Fruit fly (Drosophila melanogaster) whole organism, embryonic: ENCODE results near the gene Sec8.
A peak's percentile ranks its signal among the peaks of the same experiment; 100 is the strongest.

Source experiments
- Atf-2 ChIP-seq: fragments of 200-800 bp; sonication (Bioruptor generic); optimal IDR thresholded peaks from 2 replicates; lab custom pipeline; 2016; ENCODE audit warnings: missing biosample characterization, missing genetic modification characterization
- Atf3 ChIP-seq: fragments of 200-800 bp; sonication (Bioruptor generic); optimal IDR thresholded peaks from 3 replicates; lab custom pipeline; 2016; ENCODE audit warnings: missing biosample characterization, missing genetic modification characterization
- B-H2 ChIP-seq: fragments of 200-800 bp; sonication (Bioruptor generic); optimal IDR thresholded peaks from 2 replicates; lab custom pipeline; 2018; ENCODE audit warnings: missing biosample characterization, mild to moderate bottlenecking, missing genetic modification characterization
- CG10366 ChIP-seq: fragments of 200-800 bp; sonication (Bioruptor generic); IDR thresholded peaks from 2 replicates; pipeline ENCODE4 v1.3.6; 2022; ENCODE audit warnings: missing biosample characterization, missing genetic modification characterization
- CG12219 ChIP-seq: fragments of 200-800 bp; sonication (Bioruptor generic); optimal IDR thresholded peaks from 3 replicates; lab custom pipeline; 2018; ENCODE audit warnings: missing biosample characterization, mild to moderate bottlenecking, missing genetic modification characterization
- CG14667 ChIP-seq: fragments of 200-800 bp; sonication (Bioruptor generic); IDR thresholded peaks from 2 replicates; pipeline ENCODE4 v1.3.6; 2022; ENCODE audit warnings: missing biosample characterization, missing genetic modification characterization
- CG15011 ChIP-seq: fragments of 200-800 bp; sonication (Bioruptor generic); optimal IDR thresholded peaks from 3 replicates; lab custom pipeline; 2018; ENCODE audit warnings: missing biosample characterization, mild to moderate bottlenecking, missing genetic modification characterization
- CG16815 ChIP-seq: fragments of 200-800 bp; sonication (Bioruptor generic); optimal IDR thresholded peaks from 3 replicates; lab custom pipeline; 2017; ENCODE audit warnings: missing biosample characterization, mild to moderate bottlenecking, missing genetic modification characterization
- CG17328 ChIP-seq: fragments of 200-800 bp; sonication (Bioruptor generic); IDR thresholded peaks from 2 replicates; pipeline ENCODE4 v1.3.6; 2022; ENCODE audit warnings: missing biosample characterization, missing genetic modification characterization
- CG18011 ChIP-seq: fragments of 200-800 bp; sonication (Bioruptor generic); optimal IDR thresholded peaks from 2 replicates; lab custom pipeline; 2017; ENCODE audit warnings: missing biosample characterization, missing genetic modification characterization, mild to moderate bottlenecking, moderate library complexity, missing genotype
- CG3407 ChIP-seq: fragments of 200-800 bp; sonication (Bioruptor generic); optimal IDR thresholded peaks from 2 replicates; lab custom pipeline; 2018; ENCODE audit warnings: missing biosample characterization, mild to moderate bottlenecking, missing genetic modification characterization
- CG34376 ChIP-seq: fragments of 200-800 bp; sonication (Bioruptor generic); optimal IDR thresholded peaks from 2 replicates; lab custom pipeline; 2018; ENCODE audit warnings: missing biosample characterization, mild to moderate bottlenecking, missing genetic modification characterization
- CG3838 ChIP-seq: fragments of 200-800 bp; sonication (Bioruptor generic); optimal IDR thresholded peaks from 3 replicates; lab custom pipeline; 2016; ENCODE audit warnings: missing biosample characterization, missing genetic modification characterization
- CG42726 ChIP-seq: fragments of 200-800 bp; sonication (Bioruptor generic); IDR thresholded peaks from 2 replicates; pipeline ENCODE4 v1.3.6; 2022; ENCODE audit warnings: missing biosample characterization, missing genetic modification characterization; ENCODE audit not compliant: partially characterized antibody
- CG4328 ChIP-seq: fragments of 200-800 bp; sonication (Bioruptor generic); optimal IDR thresholded peaks from 3 replicates; lab custom pipeline; 2017; ENCODE audit warnings: missing biosample characterization, missing genetic modification reagents, missing genetic modification characterization
- CG4617 ChIP-seq: fragments of 200-800 bp; sonication (Bioruptor generic); optimal IDR thresholded peaks from 3 replicates; lab custom pipeline; 2016; ENCODE audit warnings: missing biosample characterization, missing genetic modification characterization, borderline replicate concordance
- CG4707 ChIP-seq: fragments of 200-800 bp; sonication (Bioruptor generic); optimal IDR thresholded peaks from 2 replicates; lab custom pipeline; 2018; ENCODE audit warnings: missing biosample characterization, mild to moderate bottlenecking, missing genetic modification characterization, moderate library complexity
- CG7963 ChIP-seq: fragments of 200-800 bp; sonication (Bioruptor generic); IDR thresholded peaks from 3 replicates; pipeline ENCODE4 v1.3.6; 2022; ENCODE audit warnings: missing biosample characterization, missing genetic modification characterization; ENCODE audit not compliant: partially characterized antibody
- CG7987 ChIP-seq: fragments of 200-800 bp; sonication (Bioruptor generic); optimal IDR thresholded peaks from 2 replicates; lab custom pipeline; 2018; ENCODE audit warnings: missing biosample characterization, mild to moderate bottlenecking, missing genetic modification characterization, moderate library complexity
- CG8359 ChIP-seq: fragments of 200-800 bp; sonication (Bioruptor generic); optimal IDR thresholded peaks from 2 replicates; lab custom pipeline; 2017; ENCODE audit warnings: missing biosample characterization, mild to moderate bottlenecking, missing genetic modification characterization, borderline replicate concordance
- CG8924 ChIP-seq: fragments of 200-800 bp; optimal IDR thresholded peaks from 3 replicates; lab custom pipeline; 2019; ENCODE audit warnings: missing biosample characterization, mild to moderate bottlenecking, missing genetic modification characterization, moderate library complexity
- CG9609 ChIP-seq: fragments of 200-800 bp; sonication (Bioruptor generic); optimal IDR thresholded peaks from 3 replicates; lab custom pipeline; 2016; ENCODE audit warnings: missing biosample characterization, missing genetic modification characterization
- Dip2 ChIP-seq: fragments of 200-800 bp; sonication (Bioruptor generic); IDR thresholded peaks from 2 replicates; pipeline ENCODE4 v1.3.6; 2022; ENCODE audit warnings: missing biosample characterization, missing genetic modification characterization
- Dip3 ChIP-seq: fragments of 200-800 bp; sonication (Bioruptor generic); optimal IDR thresholded peaks from 3 replicates; lab custom pipeline; 2016; ENCODE audit warnings: missing biosample characterization, missing genetic modification characterization
- Doc2 ChIP-seq: fragments of 200-800 bp; sonication (Bioruptor generic); IDR thresholded peaks from 2 replicates; pipeline ENCODE4 v1.3.6; 2022; ENCODE audit warnings: missing biosample characterization, missing genetic modification characterization
- Drgx ChIP-seq: fragments of 200-800 bp; sonication (Bioruptor generic); IDR thresholded peaks from 2 replicates; pipeline ENCODE4 v1.3.6; 2022; ENCODE audit warnings: missing biosample characterization, missing genetic modification characterization
- E2f2 ChIP-seq: fragments of 200-800 bp; sonication (Bioruptor generic); IDR thresholded peaks from 2 replicates; pipeline ENCODE4 v1.3.6; 2022; ENCODE audit warnings: missing biosample characterization, missing genetic modification characterization
- Ets65A ChIP-seq: fragments of 200-800 bp; sonication (Bioruptor generic); peaks from one replicate; lab custom pipeline; 2016; ENCODE audit warnings: missing biosample characterization, missing genetic modification characterization
- Fer2 ChIP-seq: fragments of 200-800 bp; sonication (Bioruptor generic); optimal IDR thresholded peaks from 2 replicates; lab custom pipeline; 2018; ENCODE audit warnings: missing biosample characterization, mild to moderate bottlenecking, missing genetic modification characterization, moderate library complexity
- Scr ChIP-seq: fragments of 200-800 bp; sonication (Bioruptor generic); IDR thresholded peaks from 2 replicates; pipeline ENCODE4 v1.3.6; 2022; ENCODE audit warnings: missing biosample characterization, missing genetic modification characterization; ENCODE audit not compliant: partially characterized antibody
- Sry-δ ChIP-seq: fragments of 200-800 bp; sonication (Bioruptor generic); optimal IDR thresholded peaks from 2 replicates; lab custom pipeline; 2016; ENCODE audit warnings: missing biosample characterization, missing genetic modification characterization
- ase ChIP-seq: fragments of 200-800 bp; sonication (Bioruptor generic); IDR thresholded peaks from 3 replicates; pipeline ENCODE4 v1.3.6; 2022; ENCODE audit warnings: missing biosample characterization, missing genetic modification characterization
- bbx ChIP-seq: fragments of 200-800 bp; sonication (Bioruptor generic); IDR thresholded peaks from 2 replicates; pipeline ENCODE4 v1.3.6; 2022; ENCODE audit warnings: missing biosample characterization, missing genetic modification characterization; ENCODE audit not compliant: partially characterized antibody
- cato ChIP-seq: fragments of 200-800 bp; sonication (Bioruptor generic); optimal IDR thresholded peaks from 2 replicates; lab custom pipeline; 2016; ENCODE audit warnings: missing biosample characterization, missing genetic modification characterization, borderline replicate concordance
- corto ChIP-seq: fragments of 200-800 bp; sonication (Bioruptor generic); optimal IDR thresholded peaks from 2 replicates; lab custom pipeline; 2016; ENCODE audit warnings: missing biosample characterization, mild to moderate bottlenecking, missing genetic modification characterization, moderate library complexity
- danr ChIP-seq: fragments of 200-800 bp; sonication (Bioruptor generic); IDR thresholded peaks from 2 replicates; pipeline ENCODE4 v1.3.6; 2022; ENCODE audit warnings: missing biosample characterization, missing genetic modification characterization
- fd64A ChIP-seq: fragments of 200-800 bp; sonication (Bioruptor generic); optimal IDR thresholded peaks from 3 replicates; lab custom pipeline; 2018; ENCODE audit warnings: missing biosample characterization, mild to moderate bottlenecking, missing genetic modification characterization
- gfzf ChIP-seq: fragments of 200-800 bp; sonication (Bioruptor generic); optimal IDR thresholded peaks from 2 replicates; lab custom pipeline; 2016; ENCODE audit warnings: missing biosample characterization, mild to moderate bottlenecking, missing genetic modification characterization, moderate library complexity
- her ChIP-seq: fragments of 200-800 bp; sonication (Bioruptor generic); optimal IDR thresholded peaks from 2 replicates; lab custom pipeline; 2016; ENCODE audit warnings: missing biosample characterization, missing genetic modification characterization
- hth ChIP-seq: fragments of >200 bp; optimal IDR thresholded peaks from 2 replicates; lab custom pipeline; 2017; ENCODE audit warnings: inconsistent platforms
- lov ChIP-seq, 2 experiments: fragments of 200-800 bp in 1 of 2; fragments of >200 bp in 1 of 2; sonication (Bioruptor generic) in 1 of 2; IDR thresholded peaks in 1 of 2; optimal IDR thresholded peaks in 1 of 2; 2 replicates in 1 of 2; 3 replicates in 1 of 2; pipeline versions ENCODE4 v1.3.6 to Lab custom; 2017 to 2022; ENCODE audit warnings: missing biosample characterization in 1 of 2, missing genetic modification characterization in 1 of 2
- seq ChIP-seq: fragments of 200-800 bp; sonication (Bioruptor generic); IDR thresholded peaks from 2 replicates; pipeline ENCODE4 v1.3.6; 2022; ENCODE audit warnings: missing biosample characterization, missing genetic modification characterization
- ssp ChIP-seq: fragments of 200-800 bp; sonication (Bioruptor generic); IDR thresholded peaks from 2 replicates; pipeline ENCODE4 v1.3.6; 2022; ENCODE audit warnings: missing biosample characterization, missing genetic modification characterization
- tup ChIP-seq: fragments of 200-800 bp; sonication (Bioruptor generic); optimal IDR thresholded peaks from 2 replicates; lab custom pipeline; 2016; ENCODE audit warnings: missing biosample characterization, mild to moderate bottlenecking, missing genetic modification characterization, moderate library complexity
- unc-4 ChIP-seq: fragments of 200-800 bp; sonication (Bioruptor generic); IDR thresholded peaks from 2 replicates; pipeline ENCODE4 v1.3.6; 2022; ENCODE audit warnings: missing biosample characterization, missing genetic modification characterization; ENCODE audit not compliant: partially characterized antibody
- vnd ChIP-seq: fragments of 200-800 bp; sonication (Bioruptor generic); IDR thresholded peaks from 3 replicates; pipeline ENCODE4 v1.3.6; 2022; ENCODE audit warnings: missing biosample characterization, missing genetic modification characterization; ENCODE audit not compliant: partially characterized antibody
- vvl ChIP-seq: fragments of 200-800 bp; sonication (Bioruptor generic); IDR thresholded peaks from 2 replicates; pipeline ENCODE4 v1.3.6; 2022; ENCODE audit warnings: missing biosample characterization, missing genetic modification characterization
- wor ChIP-seq: fragments of 200-800 bp; sonication (Bioruptor generic); IDR thresholded peaks from 2 replicates; pipeline ENCODE4 v1.3.6; 2022; ENCODE audit warnings: missing biosample characterization, missing genetic modification characterization
- yki ChIP-seq: fragments of >200 bp; optimal IDR thresholded peaks from 3 replicates; lab custom pipeline; 2018
- zfh1 ChIP-seq: fragments of 200-800 bp; sonication (Bioruptor generic); IDR thresholded peaks from 3 replicates; pipeline ENCODE4 v1.3.6; 2022; ENCODE audit warnings: missing biosample characterization, missing genetic modification characterization

Gene Sec8

DNA sequence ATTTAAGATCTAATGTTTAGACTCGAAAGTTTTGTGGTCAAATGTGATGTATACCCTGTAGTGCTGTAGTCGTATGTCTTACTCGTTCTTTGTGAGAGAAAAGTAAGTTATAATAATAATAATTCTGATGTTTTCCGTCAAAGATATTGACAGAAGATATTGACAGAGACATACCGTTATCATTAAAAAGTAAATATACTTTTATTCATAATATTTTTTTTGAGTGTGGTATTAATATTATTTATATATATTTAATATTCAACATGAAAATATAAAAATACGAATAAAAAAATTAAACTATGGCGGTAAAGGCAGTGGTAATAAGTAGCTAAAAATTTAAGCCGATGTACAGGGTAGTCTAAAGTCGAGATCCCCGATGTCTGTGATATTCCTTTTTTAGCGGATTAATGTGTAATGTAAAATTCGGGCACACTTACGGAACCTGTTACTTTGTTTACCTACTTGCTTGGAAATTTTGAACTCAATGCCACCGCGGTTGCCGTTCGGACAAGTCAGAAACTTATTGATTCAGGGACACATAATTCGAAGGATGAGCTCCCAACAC is 22.4 kb downstream of the Sec8 start, which contains the start of the genes CG2100 and CG1236 (continued):
- TF ChIP-seq CG15011 (GFP tag; lab: Kevin White, UChicago) = no peak
- TF ChIP-seq CG10366 (GFP tag; lab: Robert Waterston, UW) = peak; percentile 75
- TF ChIP-seq tup (GFP tag; lab: Kevin White, UChicago) = peak; percentile 1
- peak; percentile 23; the same call in 1 of the 2 replicates for TF ChIP-seq CG14667 (GFP tag; lab: Robert Waterston, UW)
- no peak for TF ChIP-seq unc-4 (GFP tag; lab: Robert Waterston, UW)
- TF ChIP-seq yki (lab: Kevin White, UChicago) = no peak
- TF ChIP-seq cato (GFP tag; lab: Kevin White, UChicago) = peak; percentile 62
- TF ChIP-seq gfzf (GFP tag; lab: Kevin White, UChicago) = peak; percentile 69
- no peak for TF ChIP-seq vnd (GFP tag; lab: Robert Waterston, UW)
- peak; percentile 71 for TF ChIP-seq ssp (GFP tag; lab: Robert Waterston, UW)
- peak; percentile 31 for TF ChIP-seq Atf-2 (GFP tag; lab: Kevin White, UChicago)
- TF ChIP-seq CG12219 = peak; percentile 50
- TF ChIP-seq B-H2 (GFP tag; lab: Kevin White, UChicago) = peak; percentile 32
- TF ChIP-seq CG9609 (GFP tag; lab: Kevin White, UChicago) = peak; percentile 11
- TF ChIP-seq corto (GFP tag; lab: Kevin White, UChicago) = no peak
- TF ChIP-seq ase = peak; percentile 74
- TF ChIP-seq CG7987 (GFP tag; lab: Kevin White, UChicago) = peak; percentile 26
- peak; percentile 80 for TF ChIP-seq CG16815 (GFP tag; lab: Kevin White, UChicago)
- TF ChIP-seq seq (GFP tag; lab: Robert Waterston, UW) = peak; percentile 66; the same call in 1 of the 2 replicates
- peak; percentile 77 for TF ChIP-seq CG3407 (GFP tag; lab: Kevin White, UChicago)
- TF ChIP-seq Drgx = peak; percentile 77
- TF ChIP-seq hth (lab: Kevin White, UChicago) = no peak
- no peak for TF ChIP-seq Sry-δ (GFP tag; lab: Kevin White, UChicago)
- TF ChIP-seq vvl = peak; percentile 76; the same call in 1 of the 2 replicates
- peak; percentile 37 for TF ChIP-seq CG18011
- peak; percentile 66 for TF ChIP-seq CG17328 (GFP tag; lab: Robert Waterston, UW)
- peak; percentile 94 for TF ChIP-seq CG8924 (tag; lab: Kevin White, UChicago)
- TF ChIP-seq her (GFP tag; lab: Kevin White, UChicago) = no peak
- TF ChIP-seq Doc2 = no peak
- no peak for TF ChIP-seq danr (GFP tag; lab: Robert Waterston, UW)
- no peak for TF ChIP-seq Dip2 (GFP tag; lab: Robert Waterston, UW)
- no peak for TF ChIP-seq Atf3 (GFP tag; lab: Kevin White, UChicago)
- peak; percentile 54; the same call in 1 of the 2 replicates for TF ChIP-seq wor (GFP tag; lab: Robert Waterston, UW)
- TF ChIP-seq CG4707 (GFP tag; lab: Kevin White, UChicago) = peak; percentile 31
- peak; percentile 61 for TF ChIP-seq Fer2 (tag; lab: Kevin White, UChicago)
- no peak for TF ChIP-seq CG7963 (GFP tag; lab: Robert Waterston, UW)
- no peak for TF ChIP-seq Scr (GFP tag; lab: Robert Waterston, UW)
- no peak for TF ChIP-seq fd64A (GFP tag; lab: Kevin White, UChicago)
- TF ChIP-seq lov (optimal IDR thresholded peaks at IDR 0.05; lab: Kevin White, UChicago) = no peak
- no peak for TF ChIP-seq lov (GFP tag; IDR thresholded peaks at IDR 0.05; lab: Robert Waterston, UW)
- TF ChIP-seq E2f2 = peak; percentile 60; the same call in 1 of the 2 replicates
- TF ChIP-seq bbx (GFP tag; lab: Robert Waterston, UW) = no peak
- TF ChIP-seq CG34376 (GFP tag; lab: Kevin White, UChicago) = no peak
- TF ChIP-seq CG8359 (GFP tag; lab: Kevin White, UChicago) = peak; percentile 63
- peak; percentile 10 for TF ChIP-seq CG3838
- no peak for TF ChIP-seq CG42726
- TF ChIP-seq CG4617 (GFP tag; lab: Kevin White, UChicago) = peak; percentile 57
- peak; percentile 71; the same call in 2 of the 3 replicates for TF ChIP-seq zfh1 (GFP tag; lab: Robert Waterston, UW)
- peak; percentile 65 for TF ChIP-seq CG4328 (GFP tag; lab: Kevin White, UChicago)
- peak; percentile 88 for TF ChIP-seq Ets65A (GFP tag; lab: Kevin White, UChicago)
- TF ChIP-seq Dip3 (GFP tag; lab: Kevin White, UChicago) = no peak
